Worm (Caenorhabditis elegans): ENCODE measurements around the gene F39B3.7.

DNA sequence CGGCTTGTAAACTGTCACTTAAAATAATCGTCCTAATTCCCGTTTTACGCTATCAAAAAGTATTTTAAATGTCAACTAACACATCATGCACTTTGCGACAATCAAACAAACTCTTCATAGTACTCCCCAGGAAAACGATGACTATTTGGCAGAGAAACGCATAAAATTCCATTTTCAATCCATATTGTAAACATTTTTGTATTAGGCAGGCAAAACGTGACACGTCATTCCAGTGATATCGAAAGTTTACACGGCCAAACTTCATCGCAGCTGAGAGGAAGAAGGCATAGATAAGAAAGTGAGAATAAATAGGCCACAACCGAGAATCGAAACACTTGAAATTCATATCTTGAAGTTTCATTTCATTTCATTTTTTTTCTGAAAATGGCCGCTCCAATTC is 32.9 kb upstream of the F39B3.7 start, which contains the start of gene lec-9:
- no peak for TF ChIP-seq klf-2 (GFP tag; conservative IDR thresholded peaks at IDR 0.05)
- no peak for TF ChIP-seq ref-1 (GFP tag; conservative IDR thresholded peaks at IDR 0.05)
- no peak for TF ChIP-seq med-1 (GFP tag; optimal IDR thresholded peaks at IDR 0.05; ENCODE audit: insufficient read depth)
- no peak for TF ChIP-seq T22C8.4 (GFP tag; IDR thresholded peaks at IDR 0.05)
